Worm (Caenorhabditis elegans): ENCODE data around the gene irld-52.
"Not testable (repeated sequence)": the region's sequence is repeated elsewhere in the genome, so short reads cannot be mapped to it uniquely, and the experiment has no call there.

DNA sequence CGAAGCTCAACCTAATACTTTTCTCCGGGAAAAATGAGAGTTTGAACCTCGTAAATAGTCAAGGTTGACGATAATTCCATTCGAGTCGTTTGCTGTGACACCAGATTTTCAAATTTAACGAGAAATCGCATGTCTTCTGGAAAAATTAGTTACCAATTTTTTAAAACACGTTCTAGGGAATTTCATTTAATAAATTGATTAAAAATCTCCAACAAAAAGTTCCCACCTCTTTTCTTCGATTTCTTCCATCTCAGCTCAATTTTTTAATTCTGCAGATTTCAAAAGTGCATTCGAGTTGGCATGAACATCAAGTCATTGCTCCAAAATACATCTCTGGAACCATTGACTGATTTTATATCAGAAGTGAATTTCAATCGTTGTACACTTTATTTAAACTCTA, 32.5 kb downstream of the irld-52 start, which contains the start of gene nhr-282:
- TF ChIP-seq him-1, dao-5 (tag; optimal IDR thresholded peaks at IDR 0.05): not testable (repeated sequence)
